Fruit fly (Drosophila melanogaster) Kc167 (cell line): Measurements from ENCODE around the gene GatB.

Experiments used
- Myc ChIP-seq: fragments of >200 bp; optimal IDR thresholded peaks from 2 replicates; lab custom pipeline; 2017; ENCODE audit warnings: missing external identifiers
- Sin3A ChIP-seq: fragments of >200 bp; optimal IDR thresholded peaks from 2 replicates; lab custom pipeline; 2018; ENCODE audit warnings: missing external identifiers
- h ChIP-seq: fragments of >200 bp; optimal IDR thresholded peaks from 3 replicates; lab custom pipeline; 2018; ENCODE audit warnings: missing external identifiers
- insv ChIP-seq: fragments of >200 bp; optimal IDR thresholded peaks from 3 replicates; lab custom pipeline; 2018; ENCODE audit warnings: missing external identifiers
- psq ChIP-seq: fragments of >200 bp; optimal IDR thresholded peaks from 2 replicates; lab custom pipeline; 2017; ENCODE audit warnings: missing external identifiers
- ttk ChIP-seq: sonication (Bioruptor generic); optimal IDR thresholded peaks from 2 replicates; lab custom pipeline; 2017; ENCODE audit warnings: missing external identifiers

The GatB gene

dm6 chr3R:24142971-24143370, 12.9 kb upstream of the GatB start:
- TF ChIP-seq h (no peak), psq (lab: Kevin White, UChicago) (no peak), Myc (lab: Kevin White, UChicago) (no peak), Sin3A (no peak), insv (lab: Kevin White, UChicago) (no peak)

dm6 chr3R:24141013-24141592, 11.0 kb upstream of the GatB start, which contains the start of gene Kal1:
Gene Kal1, plus strand, starts transcription at chr3R:24141395.
- no peak for TF ChIP-seq h
- TF ChIP-seq ttk (lab: Kevin White, UChicago), result no peak
- no peak for TF ChIP-seq insv (lab: Kevin White, UChicago)
- TF ChIP-seq Myc (lab: Kevin White, UChicago), result no peak
- TF ChIP-seq Sin3A, result no peak
- TF ChIP-seq psq (lab: Kevin White, UChicago), result no peak

dm6 chr3R:24139646-24140130, 9.6 kb upstream of the GatB start:
- TF ChIP-seq ttk (lab: Kevin White, UChicago) (no peak), psq (lab: Kevin White, UChicago) (no peak), Myc (lab: Kevin White, UChicago) (no peak), h (no peak), Sin3A (no peak), insv (lab: Kevin White, UChicago) (no peak)

DNA sequence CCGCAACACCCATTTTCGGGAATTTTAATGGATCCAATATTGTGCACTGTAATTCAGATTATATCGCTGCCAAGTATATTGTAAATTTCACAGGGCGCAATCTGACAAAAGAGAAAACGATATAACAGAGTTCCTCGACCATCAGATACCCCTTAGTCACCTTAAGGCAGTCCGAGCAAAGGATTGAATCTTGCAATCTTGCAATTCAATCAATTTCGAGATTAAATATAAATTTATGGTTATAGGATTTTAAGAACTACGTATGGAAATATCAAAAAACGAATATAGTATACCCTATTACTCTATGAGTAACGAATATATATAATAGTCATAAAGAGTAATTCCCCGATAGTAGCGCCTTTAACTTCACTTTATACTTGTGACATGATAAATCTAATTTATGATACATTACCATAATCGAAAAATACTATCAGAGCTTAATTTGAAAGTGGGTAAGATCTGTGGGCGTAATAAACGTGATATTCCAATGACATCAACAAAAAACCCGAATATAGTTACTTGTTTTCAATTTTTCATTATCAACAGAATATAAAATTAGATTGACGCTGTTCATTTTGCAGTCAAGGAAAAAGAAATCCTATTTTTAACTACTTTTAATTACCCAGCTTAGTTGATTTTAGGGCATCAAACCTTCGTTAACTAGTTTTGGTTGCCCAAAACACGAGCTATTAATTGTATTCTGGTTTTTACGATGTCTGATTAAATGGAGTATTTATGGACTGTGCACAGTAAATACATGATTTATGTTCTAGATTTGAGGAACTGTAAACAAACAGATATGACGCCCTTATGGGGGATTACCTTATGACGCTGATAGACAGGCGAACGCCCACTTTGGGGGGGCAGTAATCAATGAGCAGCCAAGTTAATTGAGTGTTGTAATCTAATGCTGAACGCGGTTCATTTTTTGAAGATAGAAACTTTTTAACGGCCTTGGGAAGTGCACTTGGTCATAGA, 8.7 kb upstream of the GatB start:
- TF ChIP-seq psq (lab: Kevin White, UChicago) (no peak), h (no peak), ttk (lab: Kevin White, UChicago) (no peak), Sin3A (no peak), Myc (lab: Kevin White, UChicago) (no peak), insv (lab: Kevin White, UChicago) (no peak)

DNA sequence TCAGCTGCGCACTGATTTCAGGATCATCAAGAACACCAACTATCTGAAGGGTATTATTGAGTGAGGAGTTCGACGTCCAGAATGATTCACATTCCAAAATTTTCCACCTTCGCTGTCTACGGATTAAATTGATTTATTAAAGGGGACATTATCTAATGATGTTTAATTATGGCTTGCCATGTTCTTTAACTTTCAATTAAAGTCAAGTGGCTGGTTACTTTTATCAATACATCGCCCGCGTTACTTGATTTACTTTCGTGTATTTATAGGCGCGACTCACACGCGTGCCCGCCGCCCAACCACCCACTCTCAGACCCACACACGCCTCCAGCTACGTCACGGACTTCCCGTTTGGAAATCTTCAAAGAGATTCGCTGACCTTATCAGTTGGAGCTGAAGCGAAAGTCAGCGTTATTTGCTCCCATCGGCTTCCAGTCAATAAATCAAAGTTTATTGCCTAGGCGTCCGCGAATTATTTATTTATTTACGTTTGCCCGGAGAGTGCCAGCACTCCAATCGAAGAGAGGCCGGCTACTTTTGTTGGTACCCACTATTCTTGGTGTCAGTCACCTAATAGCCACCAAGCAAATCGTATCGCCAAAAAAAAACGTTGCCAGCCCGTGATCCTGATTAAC, 7.4 kb upstream of the GatB start, which contains the start of gene Npc2f:
Gene Npc2f, plus strand, starts transcription at position 585 of the 635 bp plus-strand sequence.
- TF ChIP-seq insv (lab: Kevin White, UChicago) (no peak), Sin3A (no peak), Myc (lab: Kevin White, UChicago) (no peak), psq (lab: Kevin White, UChicago) (no peak), h (no peak), ttk (lab: Kevin White, UChicago) (no peak)

DNA sequence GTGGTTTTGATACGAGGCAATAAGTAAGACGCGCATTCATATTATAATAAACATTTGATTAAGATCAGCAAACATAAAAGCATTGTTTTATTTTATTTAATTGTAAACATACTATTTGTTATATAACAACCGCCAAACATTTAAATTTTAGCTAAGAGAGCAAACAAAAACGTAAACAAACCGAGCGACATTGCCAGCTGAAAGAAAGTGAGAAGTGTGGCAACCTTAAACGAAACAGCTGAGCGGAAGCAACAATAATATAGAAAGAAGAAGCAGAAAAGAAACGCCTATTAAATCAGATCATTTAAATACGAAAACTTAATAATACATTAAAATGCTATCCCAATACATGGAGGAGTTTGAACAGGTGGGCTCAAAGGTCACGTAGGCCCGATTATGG, 4.5 kb upstream of the GatB start, which contains the start of gene Sec10:
Gene Sec10, plus strand, starts transcription at position 252 of the 400 bp plus-strand sequence.
- TF ChIP-seq ttk (lab: Kevin White, UChicago), result no peak
- no peak for TF ChIP-seq h
- TF ChIP-seq Sin3A, result no peak
- TF ChIP-seq psq (lab: Kevin White, UChicago), result no peak
- TF ChIP-seq Myc (lab: Kevin White, UChicago), result no peak
- TF ChIP-seq insv (lab: Kevin White, UChicago), result no peak

- no peak for TF ChIP-seq Sin3A
- TF ChIP-seq ttk (lab: Kevin White, UChicago), result no peak
- TF ChIP-seq h, result no peak
- TF ChIP-seq Myc (lab: Kevin White, UChicago), result no peak
- TF ChIP-seq psq (lab: Kevin White, UChicago), result no peak
- no peak for TF ChIP-seq insv (lab: Kevin White, UChicago)
Measured at dm6 chr3R:24122369-24122768, 7.7 kb downstream of the GatB start.

- TF ChIP-seq psq (lab: Kevin White, UChicago) (no peak), Myc (lab: Kevin White, UChicago) (no peak), insv (lab: Kevin White, UChicago) (no peak), ttk (lab: Kevin White, UChicago) (no peak), h (no peak), Sin3A (no peak)
Measured at dm6 chr3R:24121669-24122068, 8.4 kb downstream of the GatB start.

DNA sequence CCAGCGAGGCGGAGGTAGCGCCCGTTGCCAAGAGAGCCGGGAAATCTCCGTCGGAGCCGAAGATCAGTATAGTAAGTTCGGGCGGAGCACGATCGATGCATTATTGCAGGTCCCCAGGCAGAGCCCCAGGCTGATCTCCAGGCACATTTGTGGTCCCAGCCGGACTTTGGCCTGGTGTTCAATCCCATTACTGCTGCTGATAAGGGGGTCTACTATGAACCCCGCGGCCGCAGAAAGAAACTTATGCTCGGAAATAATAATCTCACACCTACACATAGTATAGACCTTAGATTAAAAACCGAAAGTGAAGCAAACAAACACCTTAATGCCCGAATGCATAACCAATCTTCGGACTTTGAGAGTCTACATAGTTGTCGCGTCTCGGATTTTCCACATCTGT, 13.1 kb downstream of the GatB start:
- TF ChIP-seq h (no peak), Myc (lab: Kevin White, UChicago) (no peak), insv (lab: Kevin White, UChicago) (no peak), ttk (lab: Kevin White, UChicago) (no peak), psq (lab: Kevin White, UChicago) (no peak), Sin3A (no peak)

dm6 chr3R:24116180-24116579, 13.9 kb downstream of the GatB start, which contains the start of gene CG13607:
Gene CG13607, minus strand, starts transcription at chr3R:24116322.
- TF ChIP-seq Myc (lab: Kevin White, UChicago), result no peak
- no peak for TF ChIP-seq h
- TF ChIP-seq insv (lab: Kevin White, UChicago), result no peak
- TF ChIP-seq Sin3A, result no peak
- TF ChIP-seq ttk (lab: Kevin White, UChicago), result no peak
- no peak for TF ChIP-seq psq (lab: Kevin White, UChicago)

DNA sequence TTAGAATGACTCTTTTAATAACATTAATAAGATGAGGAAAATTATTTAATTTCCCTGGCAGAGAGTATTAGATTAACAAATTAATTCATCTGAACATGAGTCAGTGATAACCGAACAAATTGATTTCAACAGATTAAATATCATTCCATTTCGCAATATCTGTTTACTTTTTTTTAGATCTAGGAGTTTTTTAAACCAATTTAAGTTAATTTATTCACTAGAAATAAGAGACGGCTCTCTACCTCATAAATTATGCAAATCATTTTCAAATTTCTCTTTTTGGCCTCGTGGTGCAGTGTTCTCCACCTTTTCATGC, 17.0 kb downstream of the GatB start, which contains the start of gene Root:
Gene Root, plus strand, starts transcription at position 217 of the 316 bp plus-strand sequence.
- TF ChIP-seq h (no peak), Myc (lab: Kevin White, UChicago) (no peak), Sin3A (no peak), insv (lab: Kevin White, UChicago) (no peak), psq (lab: Kevin White, UChicago) (no peak), ttk (lab: Kevin White, UChicago) (no peak)
